Fruit fly (Drosophila melanogaster) whole organism, adult: Measurements from ENCODE around the gene Tgt.

ENCODE experiments used
- CG11617 ChIP-seq: fragments of 200-800 bp; sonication (Bioruptor generic); optimal IDR thresholded peaks from 2 replicates; lab custom pipeline; 2017; ENCODE audit warnings: mild to moderate bottlenecking, missing biosample characterization, missing genetic modification reagents, missing genetic modification characterization
- CG14711 ChIP-seq: fragments of 200-800 bp; sonication (Bioruptor generic); optimal IDR thresholded peaks from 2 replicates; lab custom pipeline; 2018; ENCODE audit warnings: missing biosample characterization, mild to moderate bottlenecking, missing genetic modification characterization, moderate library complexity
- CG33017 ChIP-seq: fragments of 200-800 bp; sonication (Bioruptor generic); optimal IDR thresholded peaks from 2 replicates; lab custom pipeline; 2018; ENCODE audit warnings: missing biosample characterization, mild to moderate bottlenecking, missing genetic modification characterization, moderate library complexity
- CG5204 ChIP-seq: fragments of 200-800 bp; sonication (Bioruptor generic); optimal IDR thresholded peaks from 2 replicates; lab custom pipeline; 2016; ENCODE audit warnings: missing biosample characterization, missing genetic modification characterization
- CG7045 ChIP-seq: fragments of 200-800 bp; sonication (Bioruptor generic); optimal IDR thresholded peaks from 2 replicates; lab custom pipeline; 2017; ENCODE audit warnings: missing biosample characterization, mild to moderate bottlenecking, missing genetic modification characterization
- CG7101 ChIP-seq: fragments of 200-800 bp; sonication (Bioruptor generic); optimal IDR thresholded peaks from 2 replicates; lab custom pipeline; 2018; ENCODE audit warnings: missing biosample characterization, mild to moderate bottlenecking, missing genetic modification characterization, moderate library complexity
- Clk ChIP-seq: fragments of 200-800 bp; sonication (Bioruptor generic); optimal IDR thresholded peaks from 2 replicates; lab custom pipeline; 2017; ENCODE audit warnings: missing biosample characterization, missing genetic modification characterization
- Crg-1 ChIP-seq: fragments of 200-800 bp; sonication (Bioruptor generic); optimal IDR thresholded peaks from 2 replicates; lab custom pipeline; 2016; ENCODE audit warnings: missing biosample characterization, missing genetic modification characterization
- Mnt ChIP-seq: fragments of 200-800 bp; sonication (Bioruptor generic); optimal IDR thresholded peaks from 2 replicates; lab custom pipeline; 2016; ENCODE audit warnings: missing biosample characterization, mild to moderate bottlenecking, missing genetic modification characterization
- bab1 ChIP-seq: fragments of 200-800 bp; sonication (Bioruptor generic); optimal IDR thresholded peaks from 3 replicates; lab custom pipeline; 2019; ENCODE audit warnings: missing biosample characterization, mild to moderate bottlenecking, missing genetic modification characterization, moderate library complexity
- cic ChIP-seq: fragments of 200-800 bp; sonication (Bioruptor generic); optimal IDR thresholded peaks from 2 replicates; lab custom pipeline; 2017; ENCODE audit warnings: missing biosample characterization, mild to moderate bottlenecking, missing genetic modification characterization, moderate library complexity
- kay ChIP-seq: fragments of 200-800 bp; sonication (Bioruptor generic); peaks from one replicate; lab custom pipeline; 2016; ENCODE audit warnings: missing biosample characterization, missing genetic modification characterization, borderline replicate concordance
- toe ChIP-seq: fragments of 200-800 bp; sonication (Bioruptor generic); optimal IDR thresholded peaks from 2 replicates; lab custom pipeline; 2016; ENCODE audit warnings: missing biosample characterization, missing genetic modification characterization

DNA sequence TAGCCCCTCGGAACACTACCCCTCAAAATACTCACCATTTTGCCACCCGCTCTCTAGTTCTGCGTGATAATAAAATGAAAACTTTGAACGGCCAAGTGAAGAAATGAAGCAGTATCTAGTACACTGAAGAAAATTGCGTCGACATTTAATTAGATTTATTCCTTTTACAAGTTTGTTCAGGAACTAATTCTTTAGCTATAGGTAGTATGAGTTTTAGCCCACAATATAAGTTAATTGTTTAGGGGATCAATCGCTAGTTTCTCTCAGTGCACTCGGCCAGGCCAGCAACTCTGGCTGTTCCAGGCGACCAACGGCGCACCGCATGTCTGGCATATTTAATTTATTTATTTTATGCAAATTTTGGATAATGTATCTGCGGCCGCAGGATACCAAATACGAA lies 46.8 kb downstream of the Tgt start:
- no peak for TF ChIP-seq bab1 (GFP tag; lab: Kevin White, UChicago)
- no peak for TF ChIP-seq CG7045 (GFP tag; lab: Kevin White, UChicago)
- TF ChIP-seq Clk (GFP tag; lab: Kevin White, UChicago), result no peak
- no peak for TF ChIP-seq Crg-1 (GFP tag; lab: Kevin White, UChicago)
- no peak for TF ChIP-seq CG5204
- no peak for TF ChIP-seq kay
- no peak for TF ChIP-seq CG14711 (tag; lab: Kevin White, UChicago)
- no peak for TF ChIP-seq cic (GFP tag; lab: Kevin White, UChicago)
- TF ChIP-seq CG11617, result no peak
- TF ChIP-seq CG7101, result no peak
- no peak for TF ChIP-seq toe (GFP tag; lab: Kevin White, UChicago)
- TF ChIP-seq Mnt (GFP tag; lab: Kevin White, UChicago), result no peak
- TF ChIP-seq CG33017 (tag; lab: Kevin White, UChicago), result no peak
